Worm (Caenorhabditis elegans): ENCODE data around the gene ZK353.10.

The ZK353.10 gene

DNA sequence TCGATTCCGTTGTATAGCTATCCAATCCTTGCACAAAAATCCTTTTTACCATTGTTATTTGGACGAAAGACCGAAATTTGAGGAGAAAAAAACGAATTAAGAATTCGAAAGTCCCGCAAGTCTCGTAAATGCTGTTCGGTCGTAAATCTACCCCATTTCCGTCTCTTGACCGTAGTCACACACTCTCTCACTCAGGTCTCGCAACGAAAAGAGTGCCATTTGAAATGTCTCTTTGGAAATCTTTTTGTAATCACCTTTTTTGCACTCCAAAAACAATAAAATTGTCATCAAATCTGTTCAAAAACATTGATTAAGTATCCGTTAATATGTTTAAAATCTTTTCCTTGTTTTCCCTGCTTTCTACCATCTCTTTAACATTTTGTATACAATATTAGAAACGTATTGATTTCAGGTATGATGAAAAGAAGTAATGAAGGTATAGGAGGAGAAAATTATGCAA lies 36.0 kb downstream of the ZK353.10 start, which contains the start of the genes R05D3.8 and rfp-1 (continued):
- TF ChIP-seq npax-4 (tag; optimal IDR thresholded peaks at IDR 0.05) (no peak), ztf-16 (tag; optimal IDR thresholded peaks at IDR 0.05) (no peak), dve-1 (tag; optimal IDR thresholded peaks at IDR 0.05) (peak; percentile 44), nhr-232 (tag; optimal IDR thresholded peaks at IDR 0.05) (no peak), rnt-1 (tag; optimal IDR thresholded peaks at IDR 0.05) (peak; percentile 46), pha-4 (tag; optimal IDR thresholded peaks at IDR 0.05) (no peak), lim-6 (tag; optimal IDR thresholded peaks at IDR 0.05) (no peak), unc-3 (GFP tag; conservative IDR thresholded peaks at IDR 0.05) (no peak), unc-3 (tag; optimal IDR thresholded peaks at IDR 0.05) (no peak), ceh-31 (tag; optimal IDR thresholded peaks at IDR 0.05) (peak; percentile 49), ceh-22 (tag; optimal IDR thresholded peaks at IDR 0.05) (no peak), ref-2 (tag; optimal IDR thresholded peaks at IDR 0.05) (no peak), tbx-7 (tag; optimal IDR thresholded peaks at IDR 0.05) (no peak), ceh-30 (tag; optimal IDR thresholded peaks at IDR 0.05) (peak; percentile 15), sox-2 (GFP tag; IDR thresholded peaks at IDR 0.05) (no peak), nfya-1 (tag; optimal IDR thresholded peaks at IDR 0.05) (peak; percentile 71), sox-4 (tag; optimal IDR thresholded peaks at IDR 0.05) (no peak), C08G9.2 (tag; optimal IDR thresholded peaks at IDR 0.05) (no peak), unc-86 (tag; optimal IDR thresholded peaks at IDR 0.05) (no peak), elt-2 (tag; optimal IDR thresholded peaks at IDR 0.05) (no peak), hlh-8 (tag; optimal IDR thresholded peaks at IDR 0.05) (no peak), T23F11.4 (GFP tag; optimal IDR thresholded peaks at IDR 0.05) (no peak), nhr-11 (tag; optimal IDR thresholded peaks at IDR 0.05) (no peak), fkh-10 (GFP tag; optimal IDR thresholded peaks at IDR 0.05) (no peak), ceh-6 (GFP tag; optimal IDR thresholded peaks at IDR 0.05) (no peak), pha-2 (tag; optimal IDR thresholded peaks at IDR 0.05) (no peak), mec-3 (tag; optimal IDR thresholded peaks at IDR 0.05; ENCODE audit: borderline replicate concordance) (no peak), ceh-24 (tag; optimal IDR thresholded peaks at IDR 0.05) (no peak), ets-4 (tag; optimal IDR thresholded peaks at IDR 0.05) (no peak), dmd-4 (tag; optimal IDR thresholded peaks at IDR 0.05; ENCODE audit: borderline replicate concordance) (no peak), sdc-2 (tag; optimal IDR thresholded peaks at IDR 0.05) (no peak), ceh-2 (tag; optimal IDR thresholded peaks at IDR 0.05) (no peak), zip-5 (tag; optimal IDR thresholded peaks at IDR 0.05) (no peak), F13H6.1 (tag; optimal IDR thresholded peaks at IDR 0.05) (no peak), K02D7.2 (tag; optimal IDR thresholded peaks at IDR 0.05) (no peak), ceh-45 (GFP tag; IDR thresholded peaks at IDR 0.05) (no peak), pqm-1 (tag; optimal IDR thresholded peaks at IDR 0.05) (no peak), madf-2 (tag; optimal IDR thresholded peaks at IDR 0.05) (no peak), ahr-1 (tag; optimal IDR thresholded peaks at IDR 0.05) (no peak)

ce11 chrIII:8356407-8356881 lies 37.8 kb downstream of the ZK353.10 start:
- TF ChIP-seq mec-3 (tag; optimal IDR thresholded peaks at IDR 0.05; ENCODE audit: borderline replicate concordance) (no peak), nfya-1 (tag; optimal IDR thresholded peaks at IDR 0.05) (peak; percentile 87), elt-4 (tag; optimal IDR thresholded peaks at IDR 0.05) (no peak), che-1 (tag; optimal IDR thresholded peaks at IDR 0.05) (peak; percentile 12), F13H6.1 (tag; optimal IDR thresholded peaks at IDR 0.05) (no peak), ceh-6 (GFP tag; optimal IDR thresholded peaks at IDR 0.05) (no peak), eyg-1 (tag; optimal IDR thresholded peaks at IDR 0.05) (peak; percentile 55), C38D4.7 (GFP tag; optimal IDR thresholded peaks at IDR 0.05) (no peak), ceh-34 (tag; optimal IDR thresholded peaks at IDR 0.05) (peak; percentile 70), ets-4 (tag; optimal IDR thresholded peaks at IDR 0.05) (no peak), hlh-6 (tag; optimal IDR thresholded peaks at IDR 0.05) (peak; percentile 25), ref-2 (tag; optimal IDR thresholded peaks at IDR 0.05) (peak; percentile 26), ceh-19 (GFP tag; optimal IDR thresholded peaks at IDR 0.05) (no peak), unc-42 (tag; optimal IDR thresholded peaks at IDR 0.05) (peak; percentile 55), K02D7.2 (tag; optimal IDR thresholded peaks at IDR 0.05) (no peak), lin-11 (tag; optimal IDR thresholded peaks at IDR 0.05) (peak; percentile 8), elt-2 (tag; optimal IDR thresholded peaks at IDR 0.05) (peak; percentile 14), sdc-2 (tag; optimal IDR thresholded peaks at IDR 0.05) (peak; percentile 7), dmd-4 (tag; optimal IDR thresholded peaks at IDR 0.05; ENCODE audit: borderline replicate concordance) (no peak), nhr-11 (tag; optimal IDR thresholded peaks at IDR 0.05) (no peak), unc-3 (GFP tag; conservative IDR thresholded peaks at IDR 0.05) (no peak), unc-3 (tag; optimal IDR thresholded peaks at IDR 0.05) (no peak), ceh-2 (tag; optimal IDR thresholded peaks at IDR 0.05) (peak; percentile 39), tbx-7 (tag; optimal IDR thresholded peaks at IDR 0.05) (peak; percentile 37), nhr-232 (tag; optimal IDR thresholded peaks at IDR 0.05) (no peak), hlh-30 (tag; optimal IDR thresholded peaks at IDR 0.05; ENCODE audit: insufficient read depth) (peak; percentile 10), tbx-2 (tag; optimal IDR thresholded peaks at IDR 0.05) (peak; percentile 60), ceh-31 (tag; optimal IDR thresholded peaks at IDR 0.05) (peak; percentile 85), ceh-14 (tag; optimal IDR thresholded peaks at IDR 0.05) (peak; percentile 37)

Data from whole organism, late embryonic.